Worm (Caenorhabditis elegans) whole organism, L1 larva: ENCODE measurements around the gene C04B4.4.

ENCODE experiments used
- C04F5.9 ChIP-seq: sonication (generic microtip); optimal IDR thresholded peaks from 2 replicates; lab custom pipeline; 2016; ENCODE audit warnings: missing genetic modification characterization, missing compliant biosample characterization
- C34B4.2 ChIP-seq: sonication (generic microtip); optimal IDR thresholded peaks from 2 replicates; lab custom pipeline; 2017; ENCODE audit warnings: mild to moderate bottlenecking, missing genetic modification characterization, missing compliant biosample characterization
- Y116A8C.19 ChIP-seq: sonication (generic microtip); optimal IDR thresholded peaks from 2 replicates; lab custom pipeline; 2016; ENCODE audit warnings: missing compliant biosample characterization, missing genetic modification characterization, borderline replicate concordance
- ama-1 ChIP-seq: fragments of 150-350 bp; optimal IDR thresholded peaks from 2 replicates; lab custom pipeline; 2014
- blmp-1 ChIP-seq: fragments of 150-350 bp; optimal IDR thresholded peaks from 2 replicates; lab custom pipeline; 2014; ENCODE audit warnings: missing biosample characterization, missing genetic modification characterization
- ceh-63 ChIP-seq: fragments of 200-800 bp; sonication (Bioruptor generic); optimal IDR thresholded peaks from 2 replicates; lab custom pipeline; 2018; ENCODE audit warnings: mild to moderate bottlenecking, missing genetic modification characterization, missing compliant biosample characterization
- ceh-82 ChIP-seq, 3 experiments: fragments of 150-350 bp in 1 of 3; sonication (generic microtip) in 2 of 3; optimal IDR thresholded peaks; 2 replicates each; lab custom pipeline; 2014 to 2017; ENCODE audit warnings: missing biosample characterization in 3 of 3, missing genetic modification characterization in 3 of 3
- ceh-90 ChIP-seq: sonication (generic microtip); optimal IDR thresholded peaks from 2 replicates; lab custom pipeline; 2016; ENCODE audit warnings: missing genetic modification characterization, missing compliant biosample characterization
- efl-3 ChIP-seq: fragments of 200-800 bp; sonication (Bioruptor generic); optimal IDR thresholded peaks from 2 replicates; lab custom pipeline; 2018; ENCODE audit warnings: mild to moderate bottlenecking, missing genetic modification characterization, missing compliant biosample characterization
- egl-27 ChIP-seq, 2 experiments: fragments of 150-350 bp in 1 of 2; sonication (generic microtip); optimal IDR thresholded peaks; 3 replicates each; lab custom pipeline; 2017 to 2018; ENCODE audit warnings: missing biosample characterization in 2 of 2, missing genetic modification characterization in 2 of 2, missing genetic modification reagents in 2 of 2
- elt-2 ChIP-seq: sonication (generic microtip); optimal IDR thresholded peaks from 2 replicates; lab custom pipeline; 2016; ENCODE audit warnings: missing genetic modification characterization, mild to moderate bottlenecking, inconsistent platforms, missing compliant biosample characterization, missing genetic modification reagents
- elt-3 ChIP-seq, 6 experiments: fragments of 150-350 bp in 1 of 6; sonication (generic microtip); optimal IDR thresholded peaks; 2 replicates each; lab custom pipeline; 2017 to 2018; ENCODE audit warnings: missing biosample characterization in 6 of 6, missing genetic modification characterization in 6 of 6, inconsistent platforms in 1 of 6
- ets-5 ChIP-seq: fragments of 200-800 bp; sonication (Bioruptor generic); IDR thresholded peaks from 2 replicates; pipeline ENCODE4 v1.3.6; 2022; ENCODE audit warnings: missing genetic modification characterization, missing compliant biosample characterization
- fkh-4 ChIP-seq: sonication (generic microtip); optimal IDR thresholded peaks from 2 replicates; lab custom pipeline; 2016; ENCODE audit warnings: missing compliant biosample characterization, missing genetic modification characterization, borderline replicate concordance
- fos-1 ChIP-seq: fragments of 150-350 bp; optimal IDR thresholded peaks from 2 replicates; lab custom pipeline; 2014; ENCODE audit warnings: missing biosample characterization, missing genetic modification characterization
- isw-1 ChIP-seq: fragments of 200-800 bp; sonication (Bioruptor generic); IDR thresholded peaks from 2 replicates; pipeline ENCODE4 v1.3.6; 2022; ENCODE audit warnings: missing genetic modification characterization, missing compliant biosample characterization
- lin-35 ChIP-seq, 2 experiments: fragments of 150-350 bp; optimal IDR thresholded peaks; 2 replicates each; lab custom pipeline; 2014; ENCODE audit warnings: missing biosample characterization in 2 of 2, missing genetic modification characterization in 2 of 2, missing genetic modification reagents in 2 of 2
- lin-39 ChIP-seq: fragments of 150-350 bp; optimal IDR thresholded peaks from 2 replicates; lab custom pipeline; 2014; ENCODE audit warnings: missing biosample characterization, missing genetic modification reagents, missing genetic modification characterization
- lir-3 ChIP-seq: sonication (generic microtip); optimal IDR thresholded peaks from 2 replicates; lab custom pipeline; 2016; ENCODE audit warnings: mild to moderate bottlenecking, missing genetic modification characterization, moderate library complexity, missing compliant biosample characterization; ENCODE audit not compliant: poor library complexity
- lsy-2 ChIP-seq, 2 experiments: fragments of 150-350 bp; optimal IDR thresholded peaks; 2 replicates each; lab custom pipeline; 2014; ENCODE audit warnings: missing biosample characterization in 2 of 2, missing genetic modification characterization in 2 of 2
- mdl-1 ChIP-seq, 2 experiments: fragments of 150-350 bp; optimal IDR thresholded peaks; 2 replicates each; lab custom pipeline; 2014 to 2017; ENCODE audit warnings: missing biosample characterization in 2 of 2, missing genetic modification characterization in 2 of 2, inconsistent platforms in 1 of 2
- mef-2 ChIP-seq: fragments of 150-350 bp; optimal IDR thresholded peaks from 2 replicates; lab custom pipeline; 2014; ENCODE audit warnings: missing biosample characterization, missing genetic modification characterization
- mep-1 ChIP-seq: fragments of 150-350 bp; optimal IDR thresholded peaks from 2 replicates; lab custom pipeline; 2014; ENCODE audit warnings: missing biosample characterization, missing genetic modification characterization
- nhr-11 ChIP-seq: fragments of 150-350 bp; optimal IDR thresholded peaks from 2 replicates; lab custom pipeline; 2014; ENCODE audit warnings: missing biosample characterization, missing genetic modification characterization
- nhr-28 ChIP-seq: fragments of 150-350 bp; optimal IDR thresholded peaks from 2 replicates; lab custom pipeline; 2014; ENCODE audit warnings: missing biosample characterization, missing genetic modification characterization
- nhr-71 ChIP-seq: sonication (generic microtip); optimal IDR thresholded peaks from 2 replicates; lab custom pipeline; 2016; ENCODE audit warnings: mild to moderate bottlenecking, missing genetic modification characterization, moderate library complexity, missing compliant biosample characterization
- nhr-76 ChIP-seq: sonication (generic microtip); optimal IDR thresholded peaks from 2 replicates; lab custom pipeline; 2017; ENCODE audit warnings: missing biosample characterization, missing genetic modification characterization
- nhr-84 ChIP-seq: sonication (generic microtip); optimal IDR thresholded peaks from 2 replicates; lab custom pipeline; 2017; ENCODE audit warnings: missing biosample characterization, missing genetic modification characterization
- nhr-90 ChIP-seq: sonication (generic microtip); optimal IDR thresholded peaks from 2 replicates; lab custom pipeline; 2016; ENCODE audit warnings: mild to moderate bottlenecking, missing genetic modification characterization, missing compliant biosample characterization; ENCODE audit not compliant: poor library complexity
- pax-3 ChIP-seq: fragments of 200-800 bp; sonication (Bioruptor generic); optimal IDR thresholded peaks from 2 replicates; lab custom pipeline; 2018; ENCODE audit warnings: mild to moderate bottlenecking, missing genetic modification characterization, moderate library complexity, missing compliant biosample characterization
- rnt-1 ChIP-seq: sonication (generic microtip); optimal IDR thresholded peaks from 2 replicates; lab custom pipeline; 2016; ENCODE audit warnings: mild to moderate bottlenecking, missing genetic modification characterization, moderate library complexity, missing compliant biosample characterization
- skn-1 ChIP-seq: fragments of 150-350 bp; optimal IDR thresholded peaks from 2 replicates; lab custom pipeline; 2014; ENCODE audit warnings: missing biosample characterization, missing genetic modification characterization
- sup-37 ChIP-seq: fragments of 200-800 bp; sonication (Bioruptor generic); optimal IDR thresholded peaks from 2 replicates; lab custom pipeline; 2018; ENCODE audit warnings: mild to moderate bottlenecking, missing genetic modification characterization, missing compliant biosample characterization
- unc-98 ChIP-seq: fragments of 200-800 bp; sonication (Bioruptor generic); IDR thresholded peaks from 2 replicates; pipeline ENCODE4 v1.3.6; 2022; ENCODE audit warnings: missing genetic modification characterization, missing compliant biosample characterization
- vab-15 ChIP-seq: sonication (generic microtip); optimal IDR thresholded peaks from 2 replicates; lab custom pipeline; 2017; ENCODE audit warnings: missing genotype, mild to moderate bottlenecking, missing genetic modification characterization, missing compliant biosample characterization
- xbp-1 ChIP-seq: sonication (generic microtip); optimal IDR thresholded peaks from 2 replicates; lab custom pipeline; 2016; ENCODE audit warnings: missing genetic modification characterization, missing compliant biosample characterization

Gene C04B4.4

DNA sequence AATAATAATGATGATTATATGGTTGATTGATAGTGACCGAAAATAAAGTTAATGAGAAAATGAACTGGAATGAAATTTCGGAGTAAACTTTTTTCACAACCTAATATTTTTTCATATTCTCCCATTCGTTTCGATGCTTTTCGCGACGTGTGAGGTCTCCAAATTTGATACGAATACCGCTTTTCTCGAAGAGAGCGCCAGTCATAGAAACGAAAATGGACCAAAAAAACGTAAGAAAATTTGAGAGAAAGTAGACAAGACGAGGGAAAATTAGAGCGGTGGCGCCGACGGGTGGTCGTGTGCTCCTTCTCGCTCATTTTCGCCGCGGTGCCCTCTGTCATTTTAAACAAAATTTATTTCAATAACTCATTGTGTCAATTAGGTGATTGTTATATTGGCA is 23.8 kb downstream of the C04B4.4 start:
- no peak for TF ChIP-seq ceh-90 (tag; lab: Kevin White, UChicago)
- no peak for TF ChIP-seq nhr-28 (tag; lab: Kevin White, UChicago)
- TF ChIP-seq elt-2 (tag; lab: Kevin White, UChicago): peak; percentile 5
- no peak for TF ChIP-seq nhr-71 (tag; lab: Kevin White, UChicago)

ce11 chrX:12315268-12315667 is 24.6 kb downstream of the C04B4.4 start, which contains the start of gene xtr-2:
Gene xtr-2, plus strand, starts transcription at chrX:12315568.
- TF ChIP-seq sup-37 (GFP tag; lab: Kevin White, UChicago) (no peak), nhr-28 (tag; lab: Kevin White, UChicago) (no peak)

DNA sequence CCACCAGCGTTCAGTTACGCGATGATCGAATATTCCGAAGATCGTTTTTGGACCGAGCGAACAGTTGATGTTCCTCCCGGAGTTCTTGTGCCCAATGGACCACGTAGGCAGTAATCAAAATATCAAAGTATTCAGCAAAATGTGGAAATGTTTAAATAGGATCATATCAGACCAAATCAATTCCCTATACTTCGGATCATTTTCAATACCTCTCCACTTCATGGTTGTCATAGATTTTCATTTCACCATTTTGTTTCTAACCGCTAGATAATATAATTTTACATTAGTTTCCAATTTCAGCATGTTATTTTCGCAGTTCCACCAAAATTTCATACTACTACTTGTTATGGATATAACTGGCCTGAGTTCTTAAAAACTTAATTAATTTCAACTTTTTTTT is 26.9 kb downstream of the C04B4.4 start:
- TF ChIP-seq mdl-1 (tag; optimal IDR thresholded peaks at IDR 0.05; lab: Kevin White, UChicago): no peak
- TF ChIP-seq ceh-63 (GFP tag; lab: Kevin White, UChicago): no peak
- TF ChIP-seq nhr-28 (tag; lab: Kevin White, UChicago): no peak
- TF ChIP-seq C04F5.9: no peak
- no peak for TF ChIP-seq skn-1 (tag; lab: Kevin White, UChicago)
- TF ChIP-seq vab-15: no peak
- TF ChIP-seq xbp-1: no peak
- no peak for TF ChIP-seq isw-1 (GFP tag; lab: Robert Waterston, UW)

- no peak for TF ChIP-seq lsy-2 (tag; optimal IDR thresholded peaks at IDR 0.05; lab: Kevin White, UChicago)
- no peak for TF ChIP-seq Y116A8C.19
- TF ChIP-seq mef-2 (tag; lab: Kevin White, UChicago): no peak
- no peak for TF ChIP-seq fkh-4 (tag; lab: Kevin White, UChicago)
- TF ChIP-seq lir-3 (tag; lab: Kevin White, UChicago): no peak
- TF ChIP-seq fos-1 (tag; lab: Kevin White, UChicago): no peak
- no peak for TF ChIP-seq lin-39 (tag; lab: Kevin White, UChicago)
- no peak for TF ChIP-seq nhr-11 (tag; lab: Kevin White, UChicago)
Measured at ce11 chrX:12320737-12321136, 30.1 kb downstream of the C04B4.4 start, which contains the start of gene ceh-40. Gene ceh-40, minus strand, starts transcription at chrX:12320777.

DNA sequence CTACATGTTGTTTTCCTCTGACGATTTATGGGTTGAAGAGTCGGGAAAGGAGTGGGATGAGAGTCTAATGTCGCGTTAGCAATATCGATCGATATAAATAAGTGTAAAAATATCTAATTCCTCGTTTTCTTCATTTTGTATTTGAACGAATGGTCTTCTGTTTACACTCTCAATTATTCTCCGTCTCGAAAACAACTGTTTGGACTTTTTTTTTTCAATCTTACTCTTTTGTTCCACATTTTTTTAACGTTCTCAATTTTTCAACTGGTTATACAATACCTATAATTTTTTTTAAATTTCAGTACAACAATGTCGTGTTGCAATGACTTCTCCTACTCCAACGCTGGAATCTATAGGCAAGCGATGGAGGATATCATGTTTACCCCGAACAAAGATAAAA is 30.7 kb downstream of the C04B4.4 start, which contains the start of gene F17A2.13:
Gene F17A2.13 (plus strand): TSS at position 301 of the 400 bp plus-strand sequence.
- TF ChIP-seq elt-3 (tag; optimal IDR thresholded peaks at IDR 0.05; lab: Kevin White, UChicago): no peak
- no peak for TF ChIP-seq ets-5 (GFP tag; lab: Robert Waterston, UW)
- no peak for TF ChIP-seq ama-1
- TF ChIP-seq mep-1: no peak
- TF ChIP-seq C04F5.9: no peak
- TF ChIP-seq ceh-82 (tag; optimal IDR thresholded peaks at IDR 0.05; lab: Kevin White, UChicago): no peak
- no peak for TF ChIP-seq egl-27 (tag; optimal IDR thresholded peaks at IDR 0.05; lab: Kevin White, UChicago)
- TF ChIP-seq rnt-1 (tag; lab: Kevin White, UChicago): no peak
- no peak for TF ChIP-seq pax-3 (tag; lab: Kevin White, UChicago)
- no peak for TF ChIP-seq lin-35 (GFP tag; optimal IDR thresholded peaks at IDR 0.05; lab: Kevin White, UChicago)
- TF ChIP-seq nhr-76 (tag; lab: Kevin White, UChicago): no peak
- no peak for TF ChIP-seq nhr-90 (tag; lab: Kevin White, UChicago)
- TF ChIP-seq efl-3: no peak
- TF ChIP-seq C34B4.2 (tag; lab: Kevin White, UChicago): no peak
- no peak for TF ChIP-seq nhr-84 (tag; lab: Kevin White, UChicago)
- no peak for TF ChIP-seq unc-98 (GFP tag; lab: Robert Waterston, UW)
- no peak for TF ChIP-seq blmp-1 (tag; lab: Kevin White, UChicago)
